Worm (Caenorhabditis elegans) whole organism, early embryonic: ENCODE data around the gene sulp-8.
A peak's percentile ranks its signal among the peaks of the same experiment; 100 is the strongest.

ENCODE experiments used
- B0310.2 ChIP-seq: sonication (generic microtip); optimal IDR thresholded peaks from 2 replicates; lab custom pipeline; 2016; ENCODE audit warnings: mild to moderate bottlenecking, missing genetic modification characterization, missing compliant biosample characterization
- F13C5.2 ChIP-seq: sonication (generic microtip); optimal IDR thresholded peaks from 2 replicates; lab custom pipeline; 2017; ENCODE audit warnings: mild to moderate bottlenecking, missing genetic modification characterization, inconsistent platforms, missing compliant biosample characterization
- aly-1 ChIP-seq: sonication (generic microtip); optimal IDR thresholded peaks from 2 replicates; lab custom pipeline; 2016; ENCODE audit warnings: missing genetic modification characterization, missing compliant biosample characterization
- ama-1 ChIP-seq: fragments of 150-350 bp; optimal IDR thresholded peaks from 2 replicates; lab custom pipeline; 2014
- ceh-13 ChIP-seq: fragments of 200-800 bp; sonication (Bioruptor generic); optimal IDR thresholded peaks from 2 replicates; lab custom pipeline; 2018; ENCODE audit warnings: mild to moderate bottlenecking, missing genetic modification characterization, missing compliant biosample characterization
- ceh-36 ChIP-seq: sonication (generic microtip); optimal IDR thresholded peaks from 2 replicates; lab custom pipeline; 2016; ENCODE audit warnings: missing genetic modification characterization, inconsistent platforms, missing compliant biosample characterization
- ets-7 ChIP-seq: sonication (generic microtip); optimal IDR thresholded peaks from 2 replicates; lab custom pipeline; 2016; ENCODE audit warnings: missing genotype, missing genetic modification characterization, missing compliant biosample characterization
- flt-1 ChIP-seq: fragments of 200-800 bp; sonication (Bioruptor generic); IDR thresholded peaks from 2 replicates; pipeline ENCODE4 v1.3.6; 2022; ENCODE audit warnings: missing genetic modification characterization, missing compliant biosample characterization
- hmbx-1 ChIP-seq: sonication (generic microtip); optimal IDR thresholded peaks from 2 replicates; lab custom pipeline; 2016; ENCODE audit warnings: mild to moderate bottlenecking, missing genetic modification characterization, missing compliant biosample characterization
- hmg-4 ChIP-seq: fragments of 200-800 bp; sonication (Bioruptor generic); optimal IDR thresholded peaks from 2 replicates; lab custom pipeline; 2018; ENCODE audit warnings: mild to moderate bottlenecking, missing genetic modification characterization, missing compliant biosample characterization
- hnd-1 ChIP-seq: sonication (generic microtip); optimal IDR thresholded peaks from 2 replicates; lab custom pipeline; 2016; ENCODE audit warnings: missing genetic modification characterization, missing compliant biosample characterization
- pes-1 ChIP-seq: fragments of 200-800 bp; sonication (Bioruptor generic); IDR thresholded peaks from 2 replicates; pipeline ENCODE4 v1.3.6; 2022; ENCODE audit warnings: missing genetic modification reagents, missing genetic modification characterization, missing compliant biosample characterization
- scrt-1 ChIP-seq: fragments of 200-800 bp; sonication (Bioruptor generic); IDR thresholded peaks from 2 replicates; pipeline ENCODE4 v1.3.6; 2022; ENCODE audit warnings: missing genetic modification characterization, missing compliant biosample characterization
- sea-1 ChIP-seq: fragments of 200-800 bp; sonication (Bioruptor generic); conservative IDR thresholded peaks from 2 replicates; pipeline ENCODE4 v1.3.6; 2022; ENCODE audit warnings: missing genetic modification characterization, missing compliant biosample characterization
- tbx-11 ChIP-seq: fragments of 200-800 bp; sonication (Bioruptor generic); IDR thresholded peaks from 2 replicates; pipeline ENCODE4 v1.3.6; 2022; ENCODE audit warnings: missing genetic modification characterization, missing compliant biosample characterization
- tbx-37 ChIP-seq: fragments of 200-800 bp; sonication (Bioruptor generic); conservative IDR thresholded peaks from 2 replicates; pipeline ENCODE4 v1.3.6; 2022; ENCODE audit warnings: missing genetic modification reagents, missing genetic modification characterization, missing compliant biosample characterization
- tra-4 ChIP-seq: sonication (generic microtip); optimal IDR thresholded peaks from 2 replicates; lab custom pipeline; 2017; ENCODE audit warnings: missing genetic modification characterization, missing compliant biosample characterization

The sulp-8 gene

DNA sequence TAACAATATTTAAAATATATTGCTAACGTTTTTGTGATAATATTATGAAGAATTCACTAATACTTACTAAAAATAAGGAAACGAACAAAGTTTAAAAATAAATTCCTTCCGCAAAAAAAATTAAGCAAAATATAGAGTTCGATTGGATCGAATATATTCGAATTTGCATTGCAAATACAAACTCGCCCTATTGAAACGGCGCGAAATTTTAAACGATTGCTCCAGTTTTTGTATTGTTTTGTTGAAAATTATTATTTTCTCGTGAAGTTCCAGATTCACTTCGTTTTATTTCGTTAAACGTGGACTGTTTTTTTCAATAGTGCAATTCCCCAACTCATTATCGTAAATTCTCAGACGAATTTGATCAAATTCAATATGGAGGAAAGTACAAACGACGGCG is 28.0 kb downstream of the sulp-8 start, which contains the start of the genes atl-1 and hcp-2:
atl-1 (minus strand) TSS at position 89 of the 400 bp plus-strand sequence.
hcp-2 (plus strand) TSS at position 353 of the 400 bp plus-strand sequence.
- TF ChIP-seq hmg-4 (GFP tag; lab: Kevin White, UChicago) (no peak), ceh-36 (tag; lab: Kevin White, UChicago) (no peak), ama-1 (lab: Kevin White, UChicago) (no peak)

DNA sequence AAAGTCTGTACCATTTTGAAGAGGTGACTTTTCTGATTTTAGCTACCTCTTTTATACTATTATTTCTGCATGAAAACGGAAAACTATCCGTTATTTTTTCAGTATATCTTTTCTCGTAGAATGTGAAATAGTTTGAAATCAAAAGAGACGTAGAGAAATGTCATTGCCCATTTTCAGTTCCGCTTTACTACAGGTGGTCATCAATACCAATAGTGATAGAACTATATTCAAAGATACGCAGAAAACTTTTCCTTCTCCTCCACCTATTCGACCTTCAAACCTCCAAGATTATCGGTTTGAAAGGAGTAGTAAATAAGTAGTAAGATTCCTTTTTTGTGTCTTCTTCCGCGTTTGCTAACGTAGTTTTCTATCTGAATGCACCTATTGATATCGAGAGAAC is 40.2 kb downstream of the sulp-8 start, which contains the start of gene col-147:
col-147 (minus strand) TSS at position 26 of the 400 bp plus-strand sequence.
- no peak for TF ChIP-seq hmg-4 (GFP tag; lab: Kevin White, UChicago)
- no peak for TF ChIP-seq scrt-1 (GFP tag; lab: Robert Waterston, UW)
- TF ChIP-seq pes-1: no peak
- TF ChIP-seq aly-1: no peak
- no peak for TF ChIP-seq flt-1
- no peak for TF ChIP-seq F13C5.2
- no peak for TF ChIP-seq hmbx-1 (tag; lab: Kevin White, UChicago)

DNA sequence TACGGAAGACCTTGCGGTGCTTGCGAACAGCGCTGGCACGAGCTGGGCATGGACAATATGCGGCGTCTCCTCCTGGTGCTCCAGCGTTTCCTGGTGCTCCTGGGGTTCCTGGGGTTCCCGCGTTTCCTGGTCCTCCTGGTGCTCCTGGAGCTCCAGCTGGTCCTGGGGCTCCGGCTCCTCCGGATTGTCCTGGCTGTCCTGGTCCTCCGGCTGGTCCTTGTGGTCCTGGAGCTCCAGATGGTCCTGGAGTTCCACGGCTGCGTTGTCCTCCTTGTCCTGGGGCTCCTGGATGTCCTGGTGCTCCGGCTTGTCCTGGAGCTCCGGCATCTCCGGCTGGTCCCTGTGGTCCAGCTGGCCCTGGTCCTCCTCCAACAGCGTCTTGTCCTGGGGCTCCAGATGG is 41.1 kb downstream of the sulp-8 start:
- TF ChIP-seq pes-1: no peak
- no peak for TF ChIP-seq ceh-36 (tag; lab: Kevin White, UChicago)
- no peak for TF ChIP-seq tbx-11 (GFP tag; lab: Robert Waterston, UW)
- TF ChIP-seq scrt-1 (GFP tag; lab: Robert Waterston, UW): no peak
- TF ChIP-seq sea-1 (GFP tag; lab: Robert Waterston, UW): no peak
- TF ChIP-seq B0310.2 (tag; lab: Kevin White, UChicago): no peak
- TF ChIP-seq ama-1 (lab: Kevin White, UChicago): no peak
- no peak for TF ChIP-seq tbx-37 (GFP tag; lab: Robert Waterston, UW)
- TF ChIP-seq F13C5.2: no peak
- no peak for TF ChIP-seq ceh-13 (GFP tag; lab: Kevin White, UChicago)
- no peak for TF ChIP-seq hmg-4 (GFP tag; lab: Kevin White, UChicago)
- no peak for TF ChIP-seq flt-1
- no peak for TF ChIP-seq hmbx-1 (tag; lab: Kevin White, UChicago)
- TF ChIP-seq ets-7: no peak
- TF ChIP-seq hnd-1 (tag; lab: Kevin White, UChicago): no peak
- TF ChIP-seq tra-4: no peak
- no peak for TF ChIP-seq aly-1

DNA sequence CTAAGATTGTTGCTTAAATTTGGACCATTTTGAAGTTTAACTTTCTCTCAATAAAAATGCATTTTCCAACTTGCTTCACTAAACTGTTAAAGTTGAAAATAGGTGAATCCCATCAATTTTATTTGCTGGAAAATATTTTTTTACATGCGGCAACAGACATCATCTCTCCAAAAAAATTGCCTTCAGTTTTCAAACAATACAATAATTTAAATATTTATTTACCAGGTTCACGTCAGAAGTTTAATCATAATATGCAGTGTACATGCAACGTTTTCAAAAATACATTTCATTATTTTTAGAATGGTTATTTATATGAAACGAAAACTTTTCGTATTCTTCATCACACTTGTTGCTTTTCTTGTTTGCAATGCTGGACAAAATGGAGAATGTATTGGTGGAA is 42.5 kb downstream of the sulp-8 start, which contains the start of gene T06E4.5:
T06E4.5 (plus strand) TSS at position 301 of the 400 bp plus-strand sequence.
- TF ChIP-seq B0310.2 (tag; lab: Kevin White, UChicago): no peak
- no peak for TF ChIP-seq ama-1 (lab: Kevin White, UChicago)
- TF ChIP-seq hmg-4 (GFP tag; lab: Kevin White, UChicago): no peak
- TF ChIP-seq flt-1: no peak
- TF ChIP-seq ceh-13 (GFP tag; lab: Kevin White, UChicago): no peak
- TF ChIP-seq aly-1: no peak
- no peak for TF ChIP-seq tra-4
- no peak for TF ChIP-seq tbx-11 (GFP tag; lab: Robert Waterston, UW)
- no peak for TF ChIP-seq ets-7
- TF ChIP-seq ceh-36 (tag; lab: Kevin White, UChicago): no peak

DNA sequence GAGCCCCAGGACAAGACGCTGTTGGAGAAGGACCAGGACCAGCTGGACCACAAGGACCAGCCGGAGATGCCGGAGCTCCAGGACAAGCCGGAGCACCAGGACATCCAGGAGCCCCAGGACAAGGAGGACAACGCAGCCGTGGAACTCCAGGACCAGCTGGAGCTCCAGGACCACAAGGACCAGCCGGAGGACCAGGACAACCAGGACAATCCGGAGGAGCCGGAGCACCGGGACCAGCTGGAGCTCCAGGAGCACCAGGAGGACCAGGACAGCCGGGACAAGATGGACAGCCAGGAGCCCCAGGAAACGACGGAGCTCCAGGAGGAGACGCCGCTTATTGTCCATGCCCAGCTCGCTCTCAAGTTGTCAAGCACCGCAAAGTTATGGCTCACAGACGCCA is 42.9 kb downstream of the sulp-8 start:
- TF ChIP-seq sea-1 (GFP tag; lab: Robert Waterston, UW): no peak
- TF ChIP-seq pes-1: no peak
- TF ChIP-seq hmbx-1 (tag; lab: Kevin White, UChicago): no peak
- TF ChIP-seq ets-7: no peak
- no peak for TF ChIP-seq hnd-1 (tag; lab: Kevin White, UChicago)
- TF ChIP-seq tbx-37 (GFP tag; lab: Robert Waterston, UW): no peak
- TF ChIP-seq ama-1 (lab: Kevin White, UChicago): no peak
- TF ChIP-seq aly-1: no peak
- TF ChIP-seq ceh-13 (GFP tag; lab: Kevin White, UChicago): no peak
- no peak for TF ChIP-seq tra-4
- TF ChIP-seq tbx-11 (GFP tag; lab: Robert Waterston, UW): no peak

DNA sequence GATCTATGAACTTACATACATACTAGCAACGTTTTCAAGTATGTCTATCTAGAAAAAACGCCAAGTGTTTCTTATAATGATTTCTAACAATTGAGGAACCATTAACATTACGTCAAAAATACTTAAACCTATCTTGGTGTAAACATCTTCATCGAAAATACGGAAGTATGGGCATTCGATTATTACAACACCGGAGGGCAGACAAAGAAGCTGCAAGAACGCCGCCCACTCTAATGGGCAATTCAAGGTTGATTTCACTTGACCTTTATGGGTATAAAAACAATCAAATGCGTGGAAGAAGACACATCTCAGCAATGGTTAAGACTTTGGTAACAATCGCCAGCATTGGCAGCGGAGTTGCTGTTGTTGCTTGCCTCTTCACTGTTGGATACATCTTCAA is 43.8 kb downstream of the sulp-8 start, which contains the start of gene col-146:
col-146 (plus strand) TSS at position 301 of the 400 bp plus-strand sequence.
- TF ChIP-seq hnd-1 (tag; lab: Kevin White, UChicago) (no peak), ceh-13 (GFP tag; lab: Kevin White, UChicago) (no peak), ets-7 (no peak), flt-1 (no peak), F13C5.2 (no peak), tbx-37 (GFP tag; lab: Robert Waterston, UW) (no peak), B0310.2 (tag; lab: Kevin White, UChicago) (no peak), aly-1 (no peak), sea-1 (GFP tag; lab: Robert Waterston, UW) (no peak), hmg-4 (GFP tag; lab: Kevin White, UChicago) (no peak), hmbx-1 (tag; lab: Kevin White, UChicago) (no peak)

DNA sequence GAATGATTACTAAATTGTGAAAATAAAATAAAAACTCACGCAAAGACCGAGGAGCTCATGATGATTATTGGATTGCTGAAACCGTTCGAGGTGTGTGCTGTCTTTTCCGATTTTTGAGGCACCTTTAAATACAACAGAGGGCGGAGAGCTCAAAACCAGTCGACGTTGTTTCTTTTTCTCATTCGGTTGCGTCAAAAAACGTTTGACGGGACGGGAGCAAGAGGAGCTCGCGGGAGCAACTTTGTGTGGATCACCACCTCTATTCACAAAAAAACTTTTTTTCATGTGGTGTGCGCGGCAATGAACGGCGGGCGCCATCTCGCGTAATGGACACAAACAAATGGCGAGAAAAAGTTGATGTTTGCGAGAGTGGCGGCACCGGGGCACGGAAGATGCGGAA is 44.4 kb downstream of the sulp-8 start, which contains the start of gene idpc-3:
idpc-3 (minus strand) TSS at position 101 of the 400 bp plus-strand sequence.
- TF ChIP-seq ceh-13 (GFP tag; lab: Kevin White, UChicago) (no peak), ceh-36 (tag; lab: Kevin White, UChicago) (no peak), scrt-1 (GFP tag; lab: Robert Waterston, UW) (no peak), aly-1 (no peak), pes-1 (no peak), hmg-4 (GFP tag; lab: Kevin White, UChicago) (no peak), tbx-37 (GFP tag; lab: Robert Waterston, UW) (no peak), hnd-1 (tag; lab: Kevin White, UChicago) (no peak), tbx-11 (GFP tag; lab: Robert Waterston, UW) (no peak), flt-1 (no peak), tra-4 (no peak), F13C5.2 (no peak), hmbx-1 (tag; lab: Kevin White, UChicago) (no peak), ama-1 (lab: Kevin White, UChicago) (no peak), sea-1 (GFP tag; lab: Robert Waterston, UW) (no peak), ets-7 (no peak), B0310.2 (tag; lab: Kevin White, UChicago) (no peak)

DNA sequence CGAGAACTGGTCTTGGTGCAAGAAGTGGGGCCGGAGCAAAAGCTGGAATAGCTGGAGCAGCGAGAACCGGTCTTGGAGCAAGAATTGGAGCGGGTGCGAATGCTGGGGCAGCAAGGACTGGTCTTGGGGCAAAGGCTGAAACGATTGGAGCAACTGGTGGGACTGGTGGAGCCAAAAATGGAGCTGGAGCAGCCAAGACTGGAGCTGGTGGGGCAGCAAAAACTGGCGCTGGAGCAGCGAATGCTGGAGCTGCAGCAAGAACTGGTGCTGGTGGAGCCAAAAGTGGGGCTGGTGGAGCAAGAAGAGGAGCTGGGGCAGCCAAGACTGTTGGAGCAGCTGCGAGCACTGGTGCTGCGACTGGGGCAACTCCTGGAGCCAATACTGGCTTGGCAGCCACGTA is 44.9 kb downstream of the sulp-8 start:
- TF ChIP-seq tbx-37 (GFP tag; lab: Robert Waterston, UW): no peak
- TF ChIP-seq hmbx-1 (tag; lab: Kevin White, UChicago): no peak
- TF ChIP-seq B0310.2 (tag; lab: Kevin White, UChicago): no peak
- no peak for TF ChIP-seq aly-1
- TF ChIP-seq ama-1 (lab: Kevin White, UChicago): no peak
- TF ChIP-seq hmg-4 (GFP tag; lab: Kevin White, UChicago): peak; percentile 5
- no peak for TF ChIP-seq ets-7
- TF ChIP-seq F13C5.2: no peak
- TF ChIP-seq ceh-13 (GFP tag; lab: Kevin White, UChicago): no peak
